Fruit fly (Drosophila melanogaster) whole organism, embryonic: ENCODE results near the gene grnd.

Source experiments
- Asciz ChIP-seq: fragments of 200-800 bp; sonication (Bioruptor generic); optimal IDR thresholded peaks from 2 replicates; lab custom pipeline; 2017; ENCODE audit warnings: missing biosample characterization, mild to moderate bottlenecking, missing genetic modification characterization, missing genetic modification reagents
- B-H2 ChIP-seq: fragments of 200-800 bp; sonication (Bioruptor generic); optimal IDR thresholded peaks from 2 replicates; lab custom pipeline; 2018; ENCODE audit warnings: missing biosample characterization, mild to moderate bottlenecking, missing genetic modification characterization
- BEAF-32 ChIP-seq: fragments of 200-800 bp; sonication (Bioruptor generic); optimal IDR thresholded peaks from 3 replicates; lab custom pipeline; 2017; ENCODE audit warnings: missing biosample characterization, missing genetic modification characterization, mild to moderate bottlenecking, moderate library complexity, missing genetic modification reagents
- CG10654 ChIP-seq: fragments of 200-800 bp; sonication (Bioruptor generic); optimal IDR thresholded peaks from 2 replicates; lab custom pipeline; 2016; ENCODE audit warnings: missing biosample characterization, missing genetic modification characterization
- CG12391 ChIP-seq: fragments of 200-800 bp; sonication (Bioruptor generic); optimal IDR thresholded peaks from 3 replicates; lab custom pipeline; 2018; ENCODE audit warnings: missing biosample characterization, mild to moderate bottlenecking, missing genetic modification characterization, moderate library complexity
- CG13424 ChIP-seq: fragments of 200-800 bp; sonication (Bioruptor generic); optimal IDR thresholded peaks from 2 replicates; lab custom pipeline; 2019; ENCODE audit warnings: missing biosample characterization, mild to moderate bottlenecking, missing genetic modification characterization, moderate library complexity
- CG17568 ChIP-seq: fragments of 200-800 bp; sonication (Bioruptor generic); optimal IDR thresholded peaks from 2 replicates; lab custom pipeline; 2018; ENCODE audit warnings: missing biosample characterization, mild to moderate bottlenecking, missing genetic modification characterization, moderate library complexity
- CG18619 ChIP-seq: fragments of 200-800 bp; sonication (Bioruptor generic); optimal IDR thresholded peaks from 3 replicates; lab custom pipeline; 2017; ENCODE audit warnings: missing biosample characterization, mild to moderate bottlenecking, missing genetic modification characterization
- CG2678 ChIP-seq: fragments of 200-800 bp; sonication (Bioruptor generic); optimal IDR thresholded peaks from 3 replicates; lab custom pipeline; 2019; ENCODE audit warnings: missing biosample characterization, mild to moderate bottlenecking, missing genetic modification characterization, moderate library complexity
- CG34422 ChIP-seq: fragments of 200-800 bp; sonication (Bioruptor generic); IDR thresholded peaks from 3 replicates; pipeline ENCODE4 v1.3.6; 2022; ENCODE audit warnings: missing biosample characterization, missing genetic modification characterization
- CG4854 ChIP-seq: fragments of 200-800 bp; sonication (Bioruptor generic); optimal IDR thresholded peaks from 2 replicates; lab custom pipeline; 2016; ENCODE audit warnings: missing biosample characterization, missing genetic modification characterization, inconsistent platforms
- CG5180 ChIP-seq: fragments of 200-800 bp; sonication (Bioruptor generic); optimal IDR thresholded peaks from 3 replicates; lab custom pipeline; 2017; ENCODE audit warnings: missing biosample characterization, missing genetic modification characterization, mild to moderate bottlenecking, moderate library complexity, missing genetic modification reagents
- CG6254 ChIP-seq: fragments of 200-800 bp; sonication (Bioruptor generic); optimal IDR thresholded peaks from 3 replicates; lab custom pipeline; 2017; ENCODE audit warnings: mild to moderate bottlenecking, missing biosample characterization, missing genetic modification reagents, missing genetic modification characterization
- CG9609 ChIP-seq: fragments of 200-800 bp; sonication (Bioruptor generic); optimal IDR thresholded peaks from 3 replicates; lab custom pipeline; 2016; ENCODE audit warnings: missing biosample characterization, missing genetic modification characterization
- Dbx ChIP-seq: fragments of 200-800 bp; sonication (Bioruptor generic); IDR thresholded peaks from 3 replicates; pipeline ENCODE4 v1.3.6; 2022; ENCODE audit warnings: missing biosample characterization, missing genetic modification characterization
- Dip3 ChIP-seq: fragments of 200-800 bp; sonication (Bioruptor generic); optimal IDR thresholded peaks from 3 replicates; lab custom pipeline; 2016; ENCODE audit warnings: missing biosample characterization, missing genetic modification characterization
- ERR ChIP-seq: fragments of 200-800 bp; sonication (Bioruptor generic); optimal IDR thresholded peaks from 2 replicates; lab custom pipeline; 2016; ENCODE audit warnings: missing biosample characterization, missing genetic modification characterization
- Ets97D ChIP-seq: fragments of 200-800 bp; sonication (Bioruptor generic); optimal IDR thresholded peaks from 3 replicates; lab custom pipeline; 2016; ENCODE audit warnings: missing biosample characterization, missing genetic modification characterization
- Gsc ChIP-seq: fragments of 200-800 bp; sonication (Bioruptor generic); IDR thresholded peaks from 2 replicates; pipeline ENCODE4 v1.3.6; 2022; ENCODE audit warnings: missing biosample characterization, missing genetic modification characterization
- Gug ChIP-seq: fragments of 200-800 bp; sonication (Bioruptor generic); IDR thresholded peaks from 4 replicates; pipeline ENCODE4 v1.3.6; 2022; ENCODE audit warnings: missing biosample characterization, missing genetic modification characterization
- Hr51 ChIP-seq, 2 experiments: fragments of 200-800 bp; sonication (Bioruptor generic); optimal IDR thresholded peaks; 2 replicates in 1 of 2; 3 replicates in 1 of 2; lab custom pipeline; 2016 to 2018; ENCODE audit warnings: missing biosample characterization in 2 of 2, missing genetic modification characterization in 2 of 2, mild to moderate bottlenecking in 1 of 2, moderate library complexity in 1 of 2
- Max ChIP-seq: fragments of 200-800 bp; sonication (Bioruptor generic); optimal IDR thresholded peaks from 2 replicates; lab custom pipeline; 2016; ENCODE audit warnings: missing biosample characterization, mild to moderate bottlenecking, missing genetic modification characterization
- Meics ChIP-seq: fragments of 200-800 bp; sonication (Bioruptor generic); optimal IDR thresholded peaks from 2 replicates; lab custom pipeline; 2017; ENCODE audit warnings: missing biosample characterization, mild to moderate bottlenecking, missing genetic modification characterization
- NC2α ChIP-seq: fragments of 200-800 bp; sonication (Bioruptor generic); optimal IDR thresholded peaks from 2 replicates; lab custom pipeline; 2016; ENCODE audit warnings: missing biosample characterization, missing genetic modification characterization
- NC2β ChIP-seq: fragments of 200-800 bp; sonication (Bioruptor generic); optimal IDR thresholded peaks from 2 replicates; lab custom pipeline; 2016; ENCODE audit warnings: missing biosample characterization, missing genetic modification characterization
- PHDP ChIP-seq: fragments of 200-800 bp; sonication (Bioruptor generic); optimal IDR thresholded peaks from 3 replicates; lab custom pipeline; 2018; ENCODE audit warnings: missing biosample characterization, mild to moderate bottlenecking, missing genetic modification characterization, moderate library complexity
- Rfx ChIP-seq: fragments of 200-800 bp; sonication (Bioruptor generic); IDR thresholded peaks from 2 replicates; pipeline ENCODE4 v1.3.6; 2022; ENCODE audit warnings: missing biosample characterization, missing genetic modification characterization
- Rx ChIP-seq: fragments of 200-800 bp; sonication (Bioruptor generic); IDR thresholded peaks from 2 replicates; pipeline ENCODE4 v1.3.6; 2022; ENCODE audit warnings: missing biosample characterization, missing genetic modification characterization
- Usf ChIP-seq: fragments of 200-800 bp; sonication (Bioruptor generic); optimal IDR thresholded peaks from 2 replicates; lab custom pipeline; 2017; ENCODE audit warnings: missing genotype, missing biosample characterization, missing genetic modification characterization
- Vsx1 ChIP-seq: fragments of 200-800 bp; sonication (Bioruptor generic); optimal IDR thresholded peaks from 2 replicates; lab custom pipeline; 2017; ENCODE audit warnings: missing biosample characterization, mild to moderate bottlenecking, missing genetic modification characterization, missing genetic modification reagents
- Xbp1 ChIP-seq: fragments of 200-800 bp; sonication (Bioruptor generic); optimal IDR thresholded peaks from 3 replicates; lab custom pipeline; 2016; ENCODE audit warnings: missing biosample characterization, mild to moderate bottlenecking, missing genetic modification characterization
- chif ChIP-seq, 2 experiments: fragments of 200-800 bp; sonication (Bioruptor generic); optimal IDR thresholded peaks; 3 replicates each; lab custom pipeline; 2016; ENCODE audit warnings: missing biosample characterization in 2 of 2, missing genetic modification characterization in 2 of 2
- ci ChIP-seq: fragments of 200-800 bp; sonication (Bioruptor generic); IDR thresholded peaks from 3 replicates; pipeline ENCODE4 v1.3.6; 2022; ENCODE audit warnings: missing biosample characterization, missing genetic modification characterization
- crol ChIP-seq: fragments of 200-800 bp; sonication (Bioruptor generic); IDR thresholded peaks from 2 replicates; pipeline ENCODE4 v1.3.6; 2022; ENCODE audit warnings: missing biosample characterization, missing genetic modification characterization
- kah ChIP-seq: fragments of 200-800 bp; sonication (Bioruptor generic); optimal IDR thresholded peaks from 2 replicates; lab custom pipeline; 2018; ENCODE audit warnings: missing biosample characterization, mild to moderate bottlenecking, missing genetic modification characterization
- kay ChIP-seq: fragments of 200-800 bp; sonication (Bioruptor generic); optimal IDR thresholded peaks from 2 replicates; lab custom pipeline; 2016; ENCODE audit warnings: missing biosample characterization, missing genetic modification characterization
- klu ChIP-seq: fragments of 200-800 bp; sonication (Bioruptor generic); IDR thresholded peaks from 2 replicates; pipeline ENCODE4 v1.3.6; 2022; ENCODE audit warnings: missing biosample characterization, missing genetic modification characterization
- mld ChIP-seq: fragments of 200-800 bp; sonication (Bioruptor generic); IDR thresholded peaks from 3 replicates; pipeline ENCODE4 v1.3.6; 2022; ENCODE audit warnings: missing biosample characterization, missing genetic modification characterization; ENCODE audit not compliant: partially characterized antibody
- nerfin-2 ChIP-seq: fragments of 200-800 bp; sonication (Bioruptor generic); IDR thresholded peaks from 2 replicates; pipeline ENCODE4 v1.3.6; 2022; ENCODE audit warnings: missing biosample characterization, missing genetic modification characterization; ENCODE audit not compliant: partially characterized antibody
- pho ChIP-seq: fragments of 200-800 bp; sonication (Bioruptor generic); optimal IDR thresholded peaks from 2 replicates; lab custom pipeline; 2016; ENCODE audit warnings: missing biosample characterization, missing genetic modification characterization
- pros ChIP-seq: fragments of 200-800 bp; sonication (Bioruptor generic); optimal IDR thresholded peaks from 3 replicates; lab custom pipeline; 2019; ENCODE audit warnings: missing biosample characterization, mild to moderate bottlenecking, missing genetic modification characterization, moderate library complexity
- shn ChIP-seq: fragments of 200-800 bp; sonication (Bioruptor generic); optimal IDR thresholded peaks from 3 replicates; lab custom pipeline; 2016; ENCODE audit warnings: missing biosample characterization, missing genetic modification characterization
- slp2 ChIP-seq: fragments of 200-800 bp; sonication (Bioruptor generic); optimal IDR thresholded peaks from 2 replicates; lab custom pipeline; 2016; ENCODE audit warnings: missing biosample characterization, missing genetic modification characterization
- sna ChIP-seq: fragments of 200-800 bp; sonication (Bioruptor generic); IDR thresholded peaks from 2 replicates; pipeline ENCODE4 v1.3.6; 2022; ENCODE audit warnings: missing biosample characterization, missing genetic modification characterization; ENCODE audit not compliant: partially characterized antibody
- sob ChIP-seq: fragments of 200-800 bp; sonication (Bioruptor generic); IDR thresholded peaks from 2 replicates; pipeline ENCODE4 v1.3.6; 2022; ENCODE audit warnings: missing biosample characterization, missing genetic modification characterization
- vvl ChIP-seq: fragments of 200-800 bp; sonication (Bioruptor generic); IDR thresholded peaks from 2 replicates; pipeline ENCODE4 v1.3.6; 2022; ENCODE audit warnings: missing biosample characterization, missing genetic modification characterization
- wdn ChIP-seq: fragments of 200-800 bp; sonication (Bioruptor generic); IDR thresholded peaks from 2 replicates; pipeline ENCODE4 v1.3.6; 2022; ENCODE audit warnings: missing biosample characterization, missing genetic modification characterization
- yki ChIP-seq: fragments of >200 bp; optimal IDR thresholded peaks from 3 replicates; lab custom pipeline; 2018
- zen2 ChIP-seq: fragments of 200-800 bp; sonication (Bioruptor generic); IDR thresholded peaks from 3 replicates; pipeline ENCODE4 v1.3.6; 2022; ENCODE audit warnings: missing biosample characterization, missing genetic modification characterization; ENCODE audit not compliant: partially characterized antibody

The grnd gene

DNA sequence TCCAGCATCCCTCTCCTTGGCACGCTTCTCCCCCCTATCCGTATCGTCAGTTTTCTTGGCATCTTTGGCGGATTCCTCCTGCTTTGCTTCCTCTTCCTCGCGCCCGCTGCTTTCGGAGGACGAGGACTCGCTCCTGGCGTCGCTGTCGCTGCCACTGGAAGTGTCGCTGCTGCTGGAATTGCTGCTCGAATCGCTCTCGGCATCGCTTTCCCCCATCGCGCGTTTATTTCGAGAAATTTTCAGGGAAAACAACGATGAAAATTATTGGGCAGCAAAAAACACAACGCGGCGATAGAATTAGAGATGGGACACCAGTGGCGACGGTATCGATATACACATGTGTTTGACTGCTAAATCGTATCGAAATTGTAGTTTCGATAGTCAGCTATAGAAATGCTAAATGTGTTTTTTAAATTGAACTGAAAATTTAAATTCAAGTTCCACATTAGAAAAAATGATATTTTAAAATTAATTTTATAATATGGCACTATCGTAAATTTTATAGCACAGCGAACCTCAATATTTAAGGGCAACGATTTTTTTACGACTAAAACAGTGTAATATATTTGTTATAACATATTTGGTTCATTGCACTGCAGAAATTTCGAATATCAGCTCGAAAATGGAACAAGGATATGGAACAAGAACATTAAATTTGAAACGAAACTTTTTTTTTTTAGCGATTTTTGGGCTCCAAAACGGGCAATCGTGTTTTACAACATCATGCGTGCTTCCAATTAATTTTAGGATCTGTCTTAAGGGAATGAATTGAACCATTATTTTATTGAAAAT is 36.4 kb upstream of the grnd start, which contains the start of gene ncm (continued):
- TF ChIP-seq CG13424 (tag; lab: Kevin White, UChicago) (peak; percentile 12), crol (GFP tag; lab: Robert Waterston, UW) (0 out of 2 replicates have a peak, but pooled peaks have one; percentile 22), chif (GFP tag; optimal IDR thresholded peaks at IDR 0.05; lab: Kevin White, UChicago) (no peak), Ets97D (GFP tag; lab: Kevin White, UChicago) (no peak), CG6254 (GFP tag; lab: Kevin White, UChicago) (no peak), Asciz (GFP tag; lab: Kevin White, UChicago) (no peak), Rx (GFP tag; lab: Robert Waterston, UW) (no peak), ERR (GFP tag; lab: Kevin White, UChicago) (no peak), sob (GFP tag; lab: Robert Waterston, UW) (peak; percentile 31; the same call in 1 of the 2 replicates), kay (GFP tag; lab: Kevin White, UChicago) (no peak), Rfx (GFP tag; lab: Robert Waterston, UW) (0 out of 2 replicates have a peak, but pooled peaks have one; percentile 37), pros (GFP tag; lab: Kevin White, UChicago) (no peak), CG18619 (no peak), Dip3 (no peak), Vsx1 (no peak), ci (no peak), Dbx (GFP tag; lab: Robert Waterston, UW) (no peak), yki (lab: Kevin White, UChicago) (no peak), BEAF-32 (peak; percentile 90), Usf (GFP tag; lab: Kevin White, UChicago) (no peak), kah (GFP tag; lab: Kevin White, UChicago) (no peak), vvl (GFP tag; lab: Robert Waterston, UW) (0 out of 2 replicates have a peak, but pooled peaks have one; percentile 22), CG2678 (tag; lab: Kevin White, UChicago) (no peak), wdn (GFP tag; lab: Robert Waterston, UW) (no peak), PHDP (tag; lab: Kevin White, UChicago) (no peak), CG17568 (GFP tag; lab: Kevin White, UChicago) (no peak), zen2 (GFP tag; lab: Robert Waterston, UW) (peak; percentile 86), Meics (no peak), pho (no peak), Hr51 (GFP tag; optimal IDR thresholded peaks at IDR 0.05; lab: Kevin White, UChicago) (no peak), klu (GFP tag; lab: Robert Waterston, UW) (no peak), slp2 (no peak), Max (GFP tag; lab: Kevin White, UChicago) (peak; percentile 16), mld (GFP tag; lab: Robert Waterston, UW) (peak; percentile 82; the same call in 2 of the 3 replicates), CG10654 (GFP tag; lab: Kevin White, UChicago) (no peak), CG9609 (GFP tag; lab: Kevin White, UChicago) (no peak), sna (peak; percentile 86), shn (GFP tag; lab: Kevin White, UChicago) (no peak), CG4854 (GFP tag; lab: Kevin White, UChicago) (no peak), Gsc (GFP tag; lab: Robert Waterston, UW) (no peak), Xbp1 (GFP tag; lab: Kevin White, UChicago) (peak; percentile 27), B-H2 (GFP tag; lab: Kevin White, UChicago) (no peak), NC2β (GFP tag; lab: Kevin White, UChicago) (no peak), nerfin-2 (peak; percentile 63), NC2α (GFP tag; lab: Kevin White, UChicago) (no peak), CG12391 (tag; lab: Kevin White, UChicago) (peak; percentile 56), Gug (GFP tag; lab: Robert Waterston, UW) (no peak), CG34422 (peak; percentile 69; the same call in 2 of the 3 replicates), CG5180 (GFP tag; lab: Kevin White, UChicago) (no peak)
